Worm (Caenorhabditis elegans) whole organism, L1 larva: Measurements from ENCODE around the gene lurp-4.

Experiments
- C34B4.2 ChIP-seq: sonication (generic microtip); optimal IDR thresholded peaks from 2 replicates; lab custom pipeline; 2017; ENCODE audit warnings: mild to moderate bottlenecking, missing genetic modification characterization, missing compliant biosample characterization
- aha-1 ChIP-seq: fragments of 150-350 bp; optimal IDR thresholded peaks from 2 replicates; lab custom pipeline; 2014; ENCODE audit warnings: missing biosample characterization, missing genetic modification characterization
- aly-2 ChIP-seq: fragments of 150-350 bp; optimal IDR thresholded peaks from 2 replicates; lab custom pipeline; 2014; ENCODE audit warnings: missing biosample characterization, missing genetic modification characterization
- ama-1 ChIP-seq: fragments of 150-350 bp; optimal IDR thresholded peaks from 2 replicates; lab custom pipeline; 2014
- ceh-82 ChIP-seq, 3 experiments: fragments of 150-350 bp in 1 of 3; sonication (generic microtip) in 2 of 3; optimal IDR thresholded peaks; 2 replicates each; lab custom pipeline; 2014 to 2017; ENCODE audit warnings: missing biosample characterization in 3 of 3, missing genetic modification characterization in 3 of 3
- ceh-88 ChIP-seq: fragments of 200-800 bp; sonication (Bioruptor generic); IDR thresholded peaks from 2 replicates; pipeline ENCODE4 v1.3.6; 2022; ENCODE audit warnings: missing genetic modification characterization, missing compliant biosample characterization
- dpl-1 ChIP-seq, 3 experiments: fragments of 150-350 bp in 2 of 3; sonication (generic microtip) in 1 of 3; optimal IDR thresholded peaks; 2 replicates each; lab custom pipeline; 2014 to 2017; ENCODE audit warnings: missing biosample characterization in 3 of 3, missing genetic modification characterization in 3 of 3, missing genetic modification reagents in 3 of 3
- dsc-1 ChIP-seq: sonication (generic microtip); optimal IDR thresholded peaks from 2 replicates; lab custom pipeline; 2016; ENCODE audit warnings: mild to moderate bottlenecking, missing genetic modification characterization, missing compliant biosample characterization
- efl-1 ChIP-seq, 4 experiments: fragments of 150-350 bp; optimal IDR thresholded peaks in 3 of 4; peaks in 1 of 4; 1 replicate in 1 of 4; 2 replicates in 3 of 4; lab custom pipeline; 2014; ENCODE audit warnings: missing biosample characterization in 2 of 4, missing genetic modification characterization in 2 of 4, missing genetic modification reagents in 2 of 4
- efl-3 ChIP-seq: fragments of 200-800 bp; sonication (Bioruptor generic); optimal IDR thresholded peaks from 2 replicates; lab custom pipeline; 2018; ENCODE audit warnings: mild to moderate bottlenecking, missing genetic modification characterization, missing compliant biosample characterization
- egl-27 ChIP-seq, 2 experiments: fragments of 150-350 bp in 1 of 2; sonication (generic microtip); optimal IDR thresholded peaks; 3 replicates each; lab custom pipeline; 2017 to 2018; ENCODE audit warnings: missing biosample characterization in 2 of 2, missing genetic modification characterization in 2 of 2, missing genetic modification reagents in 2 of 2
- elt-2 ChIP-seq: sonication (generic microtip); optimal IDR thresholded peaks from 2 replicates; lab custom pipeline; 2016; ENCODE audit warnings: missing genetic modification characterization, mild to moderate bottlenecking, inconsistent platforms, missing compliant biosample characterization, missing genetic modification reagents
- ets-5 ChIP-seq: fragments of 200-800 bp; sonication (Bioruptor generic); IDR thresholded peaks from 2 replicates; pipeline ENCODE4 v1.3.6; 2022; ENCODE audit warnings: missing genetic modification characterization, missing compliant biosample characterization
- fkh-10 ChIP-seq: sonication (generic microtip); optimal IDR thresholded peaks from 2 replicates; lab custom pipeline; 2017; ENCODE audit warnings: missing biosample characterization, missing genetic modification reagents, missing genetic modification characterization
- fkh-4 ChIP-seq: sonication (generic microtip); optimal IDR thresholded peaks from 2 replicates; lab custom pipeline; 2016; ENCODE audit warnings: missing compliant biosample characterization, missing genetic modification characterization, borderline replicate concordance
- fkh-8 ChIP-seq: sonication (generic microtip); optimal IDR thresholded peaks from 2 replicates; lab custom pipeline; 2016; ENCODE audit warnings: mild to moderate bottlenecking, missing genetic modification characterization, missing compliant biosample characterization
- hlh-17 ChIP-seq: fragments of 200-800 bp; sonication (Bioruptor generic); optimal IDR thresholded peaks from 2 replicates; lab custom pipeline; 2018; ENCODE audit warnings: missing genetic modification characterization, mild to moderate bottlenecking, missing compliant biosample characterization, moderate library complexity, borderline replicate concordance
- jun-1 ChIP-seq: fragments of 150-350 bp; optimal IDR thresholded peaks from 2 replicates; lab custom pipeline; 2014; ENCODE audit warnings: missing biosample characterization, missing genetic modification reagents, missing genetic modification characterization
- lin-14 ChIP-seq: fragments of 200-800 bp; sonication (Bioruptor generic); optimal IDR thresholded peaks from 2 replicates; lab custom pipeline; 2018; ENCODE audit warnings: mild to moderate bottlenecking, missing genetic modification characterization, moderate library complexity, missing compliant biosample characterization
- lin-15B ChIP-seq: fragments of 150-350 bp; sonication (generic microtip); optimal IDR thresholded peaks from 3 replicates; lab custom pipeline; 2014; ENCODE audit warnings: missing biosample characterization, missing genetic modification characterization
- lsy-2 ChIP-seq, 2 experiments: fragments of 150-350 bp; optimal IDR thresholded peaks; 2 replicates each; lab custom pipeline; 2014; ENCODE audit warnings: missing biosample characterization in 2 of 2, missing genetic modification characterization in 2 of 2
- mab-9 ChIP-seq: fragments of 200-800 bp; sonication (Bioruptor generic); IDR thresholded peaks from 2 replicates; pipeline ENCODE4 v1.3.6; 2022; ENCODE audit warnings: missing genetic modification reagents, missing genetic modification characterization, missing compliant biosample characterization
- mdl-1 ChIP-seq, 2 experiments: fragments of 150-350 bp; optimal IDR thresholded peaks; 2 replicates each; lab custom pipeline; 2014 to 2017; ENCODE audit warnings: missing biosample characterization in 2 of 2, missing genetic modification characterization in 2 of 2, inconsistent platforms in 1 of 2
- mef-2 ChIP-seq: fragments of 150-350 bp; optimal IDR thresholded peaks from 2 replicates; lab custom pipeline; 2014; ENCODE audit warnings: missing biosample characterization, missing genetic modification characterization
- mep-1 ChIP-seq: fragments of 150-350 bp; optimal IDR thresholded peaks from 2 replicates; lab custom pipeline; 2014; ENCODE audit warnings: missing biosample characterization, missing genetic modification characterization
- nhr-19 ChIP-seq: fragments of 200-800 bp; sonication (Bioruptor generic); conservative IDR thresholded peaks from 2 replicates; pipeline ENCODE4 v1.3.6; 2022; ENCODE audit warnings: missing genetic modification characterization, missing compliant biosample characterization
- nhr-20 ChIP-seq: sonication (generic microtip); optimal IDR thresholded peaks from 2 replicates; lab custom pipeline; 2016; ENCODE audit warnings: mild to moderate bottlenecking, missing genetic modification characterization, missing compliant biosample characterization
- nhr-28 ChIP-seq: fragments of 150-350 bp; optimal IDR thresholded peaks from 2 replicates; lab custom pipeline; 2014; ENCODE audit warnings: missing biosample characterization, missing genetic modification characterization
- nhr-71 ChIP-seq: sonication (generic microtip); optimal IDR thresholded peaks from 2 replicates; lab custom pipeline; 2016; ENCODE audit warnings: mild to moderate bottlenecking, missing genetic modification characterization, moderate library complexity, missing compliant biosample characterization
- nhr-76 ChIP-seq: sonication (generic microtip); optimal IDR thresholded peaks from 2 replicates; lab custom pipeline; 2017; ENCODE audit warnings: missing biosample characterization, missing genetic modification characterization
- nhr-77 ChIP-seq: fragments of 150-350 bp; optimal IDR thresholded peaks from 2 replicates; lab custom pipeline; 2014; ENCODE audit warnings: missing biosample characterization, missing genetic modification characterization
- nhr-90 ChIP-seq: sonication (generic microtip); optimal IDR thresholded peaks from 2 replicates; lab custom pipeline; 2016; ENCODE audit warnings: mild to moderate bottlenecking, missing genetic modification characterization, missing compliant biosample characterization; ENCODE audit not compliant: poor library complexity
- pax-3 ChIP-seq: fragments of 200-800 bp; sonication (Bioruptor generic); optimal IDR thresholded peaks from 2 replicates; lab custom pipeline; 2018; ENCODE audit warnings: mild to moderate bottlenecking, missing genetic modification characterization, moderate library complexity, missing compliant biosample characterization
- pqm-1 ChIP-seq: sonication (generic microtip); optimal IDR thresholded peaks from 3 replicates; lab custom pipeline; 2017; ENCODE audit warnings: missing biosample characterization, missing genetic modification characterization
- rnt-1 ChIP-seq: sonication (generic microtip); optimal IDR thresholded peaks from 2 replicates; lab custom pipeline; 2016; ENCODE audit warnings: mild to moderate bottlenecking, missing genetic modification characterization, moderate library complexity, missing compliant biosample characterization
- skn-1 ChIP-seq: fragments of 150-350 bp; optimal IDR thresholded peaks from 2 replicates; lab custom pipeline; 2014; ENCODE audit warnings: missing biosample characterization, missing genetic modification characterization
- snu-23 ChIP-seq: sonication (generic microtip); optimal IDR thresholded peaks from 2 replicates; lab custom pipeline; 2016; ENCODE audit warnings: missing genetic modification characterization, missing compliant biosample characterization
- sox-4 ChIP-seq: sonication (generic microtip); optimal IDR thresholded peaks from 2 replicates; lab custom pipeline; 2016; ENCODE audit warnings: missing genetic modification characterization, missing compliant biosample characterization
- sptf-1 ChIP-seq: fragments of 150-350 bp; optimal IDR thresholded peaks from 2 replicates; lab custom pipeline; 2014; ENCODE audit warnings: missing biosample characterization, missing genetic modification characterization
- sup-37 ChIP-seq: fragments of 200-800 bp; sonication (Bioruptor generic); optimal IDR thresholded peaks from 2 replicates; lab custom pipeline; 2018; ENCODE audit warnings: mild to moderate bottlenecking, missing genetic modification characterization, missing compliant biosample characterization
- tbx-2 ChIP-seq: sonication (generic microtip); optimal IDR thresholded peaks from 2 replicates; lab custom pipeline; 2016; ENCODE audit warnings: missing genetic modification characterization, missing compliant biosample characterization
- unc-62 ChIP-seq: fragments of 150-350 bp; optimal IDR thresholded peaks from 2 replicates; lab custom pipeline; 2014; ENCODE audit warnings: missing biosample characterization, missing genetic modification reagents, missing genetic modification characterization
- unc-86 ChIP-seq: sonication (generic microtip); optimal IDR thresholded peaks from 2 replicates; lab custom pipeline; 2016; ENCODE audit warnings: missing genetic modification characterization, missing compliant biosample characterization
- unc-98 ChIP-seq: fragments of 200-800 bp; sonication (Bioruptor generic); IDR thresholded peaks from 2 replicates; pipeline ENCODE4 v1.3.6; 2022; ENCODE audit warnings: missing genetic modification characterization, missing compliant biosample characterization
- xbp-1 ChIP-seq: sonication (generic microtip); optimal IDR thresholded peaks from 2 replicates; lab custom pipeline; 2016; ENCODE audit warnings: missing genetic modification characterization, missing compliant biosample characterization
- zip-4 ChIP-seq: fragments of 200-800 bp; sonication (Bioruptor generic); optimal IDR thresholded peaks from 2 replicates; lab custom pipeline; 2018; ENCODE audit warnings: mild to moderate bottlenecking, missing genetic modification characterization, moderate library complexity, missing compliant biosample characterization

Gene lurp-4

DNA sequence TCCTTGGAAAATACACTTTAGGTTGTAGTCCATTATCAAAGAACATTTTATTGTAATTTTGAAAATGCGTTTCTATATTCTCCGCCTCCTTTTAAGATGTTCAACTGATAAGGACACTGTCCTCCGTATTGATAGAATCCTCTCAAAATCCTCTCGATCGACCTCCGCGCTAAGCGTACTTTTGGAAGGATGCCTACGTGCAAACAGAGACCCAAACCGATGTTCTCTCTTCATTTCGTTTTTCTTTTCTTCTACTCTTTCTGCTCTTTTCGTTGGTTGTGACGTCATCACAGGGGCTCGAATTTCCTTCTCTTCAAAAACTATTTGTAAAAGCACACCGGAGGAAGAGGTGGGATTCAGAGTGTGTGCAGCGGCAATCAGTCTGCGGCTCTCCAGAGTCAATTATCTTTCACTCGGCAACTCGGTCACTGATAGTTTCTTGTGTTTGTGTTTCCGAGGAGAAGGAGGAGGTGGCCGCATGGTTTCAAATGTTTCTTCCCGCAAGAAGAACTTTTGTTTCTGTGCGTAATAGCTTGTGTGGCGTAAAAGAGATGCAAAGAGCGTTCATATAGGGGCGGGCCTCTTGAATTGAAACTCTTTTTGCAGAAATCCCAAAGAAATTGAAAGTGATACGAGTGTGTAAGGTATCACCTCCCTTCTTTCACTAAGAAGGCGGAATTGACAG lies 9.9 kb upstream of the lurp-4 start, which contains the start of gene C34B4.2 (continued):
- TF ChIP-seq mef-2 (peak; percentile 22), unc-62 (GFP tag; lab: Kevin White, UChicago) (no peak), fkh-4 (tag; lab: Kevin White, UChicago) (no peak), nhr-71 (tag; lab: Kevin White, UChicago) (peak; percentile 93), lsy-2 (tag; optimal IDR thresholded peaks at IDR 0.05; lab: Kevin White, UChicago) (peak; percentile 24 to 68), sox-4 (tag; lab: Kevin White, UChicago) (peak; percentile 32), rnt-1 (tag; lab: Kevin White, UChicago) (peak; percentile 85), tbx-2 (tag; lab: Kevin White, UChicago) (peak; percentile 87), snu-23 (GFP tag; lab: Kevin White, UChicago) (peak; percentile 68), zip-4 (peak; percentile 40)
- TF ChIP-seq, all 84 proteins: peak for 43

ce11 chrV:13083751-13084672 lies 8.4 kb upstream of the lurp-4 start:
- TF ChIP-seq lin-14 (GFP tag; lab: Kevin White, UChicago) = peak; percentile 69
- no peak for TF ChIP-seq efl-3 (GFP tag; lab: Kevin White, UChicago)
- no peak for TF ChIP-seq unc-62 (GFP tag; lab: Kevin White, UChicago)
- TF ChIP-seq lin-15B (tag; lab: Kevin White, UChicago) = no peak
- TF ChIP-seq mep-1 (tag; lab: Kevin White, UChicago) = no peak
- no peak for TF ChIP-seq aha-1 (tag; lab: Kevin White, UChicago)
- no peak for TF ChIP-seq mdl-1 (tag; optimal IDR thresholded peaks at IDR 0.05; lab: Kevin White, UChicago)
- no peak for TF ChIP-seq mab-9 (GFP tag; lab: Robert Waterston, UW)
- no peak for TF ChIP-seq nhr-28
- TF ChIP-seq nhr-76 = no peak
- TF ChIP-seq ets-5 (GFP tag; lab: Robert Waterston, UW) = no peak
- no peak for TF ChIP-seq tbx-2 (tag; lab: Kevin White, UChicago)
- TF ChIP-seq fkh-10 (GFP tag; lab: Kevin White, UChicago) = no peak
- TF ChIP-seq skn-1 (tag; lab: Kevin White, UChicago) = no peak
- no peak; the same call in 1 of the 2 replicates for TF ChIP-seq ceh-88 (GFP tag; lab: Robert Waterston, UW)
- no peak for TF ChIP-seq nhr-20 (tag; lab: Kevin White, UChicago)
- no peak for TF ChIP-seq unc-86
- peak; percentile 12 for TF ChIP-seq nhr-71 (tag; lab: Kevin White, UChicago)
- TF ChIP-seq aly-2 (tag; lab: Kevin White, UChicago) = no peak
- TF ChIP-seq dpl-1 (GFP tag; optimal IDR thresholded peaks at IDR 0.05; lab: Kevin White, UChicago) = no peak
- TF ChIP-seq efl-1 (optimal IDR thresholded peaks at IDR 0.05; lab: Kevin White, UChicago) = no peak
- TF ChIP-seq efl-1 (GFP tag; optimal IDR thresholded peaks at IDR 0.05 in 1 of 2; lab: Kevin White, UChicago) = peak in 1 of 2 experiments; percentile 52
- TF ChIP-seq xbp-1 = no peak
- TF ChIP-seq ama-1 (lab: Kevin White, UChicago) = no peak
- no peak for TF ChIP-seq elt-2 (tag; lab: Kevin White, UChicago)
- TF ChIP-seq sup-37 = no peak
- TF ChIP-seq hlh-17 (GFP tag; lab: Kevin White, UChicago) = no peak
- peak in 1 of 2 experiments; percentile 33 for TF ChIP-seq lsy-2 (tag; optimal IDR thresholded peaks at IDR 0.05; lab: Kevin White, UChicago)
- no peak for TF ChIP-seq sptf-1 (tag; lab: Kevin White, UChicago)
- TF ChIP-seq egl-27 (tag; optimal IDR thresholded peaks at IDR 0.05; lab: Kevin White, UChicago) = no peak
- TF ChIP-seq fkh-8 (tag; lab: Kevin White, UChicago) = no peak
- no peak for TF ChIP-seq nhr-90
- TF ChIP-seq pax-3 (tag; lab: Kevin White, UChicago) = peak; percentile 9
- TF ChIP-seq rnt-1 (tag; lab: Kevin White, UChicago) = peak; percentile 8
- TF ChIP-seq dsc-1 (tag; lab: Kevin White, UChicago) = no peak
- no peak for TF ChIP-seq C34B4.2 (tag; lab: Kevin White, UChicago)
- no peak for TF ChIP-seq jun-1 (tag; lab: Kevin White, UChicago)
- peak in 1 of 3 experiments; percentile 32 for TF ChIP-seq ceh-82 (tag; optimal IDR thresholded peaks at IDR 0.05; lab: Kevin White, UChicago)
- TF ChIP-seq mef-2 = no peak
- no peak; the same call in 1 of the 2 replicates for TF ChIP-seq nhr-19 (GFP tag; lab: Robert Waterston, UW)
- TF ChIP-seq nhr-77 (tag; lab: Kevin White, UChicago) = no peak
- no peak for TF ChIP-seq unc-98
- no peak for TF ChIP-seq pqm-1
